Worm (Caenorhabditis elegans) whole organism, midembryonic: ENCODE data around the gene F27C8.2.

Experiments
- T22C8.4 ChIP-seq: fragments of 200-800 bp; sonication (Bioruptor generic); IDR thresholded peaks from 2 replicates; pipeline ENCODE4 v1.3.6; 2022; ENCODE audit warnings: missing genetic modification characterization, missing compliant biosample characterization
- cog-1 ChIP-seq: sonication (generic microtip); optimal IDR thresholded peaks from 2 replicates; lab custom pipeline; 2016; ENCODE audit warnings: missing genetic modification characterization, missing compliant biosample characterization
- klf-2 ChIP-seq: fragments of 200-800 bp; sonication (Bioruptor generic); conservative IDR thresholded peaks from 2 replicates; pipeline ENCODE4 v1.3.6; 2022; ENCODE audit warnings: missing genetic modification reagents, missing genetic modification characterization, missing compliant biosample characterization
- ref-1 ChIP-seq: fragments of 200-800 bp; sonication (Bioruptor generic); conservative IDR thresholded peaks from 2 replicates; pipeline ENCODE4 v1.3.6; 2022; ENCODE audit warnings: missing genetic modification reagents, missing genetic modification characterization, missing compliant biosample characterization
- ztf-29 ChIP-seq: fragments of 200-800 bp; sonication (Bioruptor generic); IDR thresholded peaks from 2 replicates; pipeline ENCODE4 v1.3.6; 2022; ENCODE audit warnings: missing genetic modification reagents, missing genetic modification characterization, missing compliant biosample characterization

- TF ChIP-seq cog-1 (tag; lab: Kevin White, UChicago) (no peak), klf-2 (GFP tag; lab: Robert Waterston, UW) (no peak), ref-1 (GFP tag; lab: Robert Waterston, UW) (no peak), ztf-29 (no peak), T22C8.4 (GFP tag; lab: Robert Waterston, UW) (no peak)
Observed at ce11 chrIV:9624275-9624674, 28.1 kb downstream of the F27C8.2 start, which contains the start of gene W09C2.8.
